Fruit fly (Drosophila melanogaster) whole organism: ENCODE data around the gene CSN1a.

Experiments used
- CG8478 ChIP-seq: fragments of >200 bp; optimal IDR thresholded peaks from 2 replicates; lab custom pipeline; 2018; ENCODE audit warnings: inconsistent platforms
- Dll ChIP-seq: fragments of >200 bp; optimal IDR thresholded peaks from 2 replicates; lab custom pipeline; 2017
- EcR ChIP-seq, 2 experiments: fragments of >200 bp; optimal IDR thresholded peaks; 2 replicates each; lab custom pipeline; 2017; ENCODE audit warnings: missing biosample characterization in 2 of 2, missing genetic modification characterization in 2 of 2, missing genetic modification reagents in 2 of 2
- pan ChIP-seq: fragments of >200 bp; optimal IDR thresholded peaks from 2 replicates; lab custom pipeline; 2017
- psq ChIP-seq: fragments of >200 bp; optimal IDR thresholded peaks from 2 replicates; lab custom pipeline; 2017
- usp ChIP-seq: fragments of >200 bp; optimal IDR thresholded peaks from 2 replicates; lab custom pipeline; 2017; ENCODE audit warnings: missing biosample characterization, missing genetic modification characterization, mixed read lengths

DNA sequence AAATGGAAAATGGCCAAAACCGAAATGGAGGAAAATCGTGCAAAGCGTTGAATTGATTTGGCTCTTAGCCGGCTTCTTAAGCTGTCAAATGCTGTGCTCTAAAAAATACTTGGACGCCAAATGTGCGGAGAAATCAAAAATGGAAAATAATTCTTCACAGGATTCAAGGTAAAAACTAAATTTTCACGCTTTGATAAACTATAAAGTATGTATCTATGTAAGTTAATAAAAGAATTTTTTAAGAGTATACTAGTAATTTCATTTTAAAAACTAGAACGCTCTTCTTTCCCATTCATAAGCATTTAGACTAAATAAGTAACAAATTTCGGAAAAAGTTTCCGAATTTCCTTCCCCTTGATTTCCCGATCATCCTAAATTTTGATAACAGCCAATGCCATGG lies at the start of gene CSN1a:
- TF ChIP-seq CG8478 (lab: Kevin White, UChicago) (no peak), psq (no peak), Dll (lab: Kevin White, UChicago) (no peak), pan (lab: Kevin White, UChicago) (no peak), usp (GFP tag; lab: Kevin White, UChicago) (no peak), EcR (GFP tag; optimal IDR thresholded peaks at IDR 0.05; lab: Kevin White, UChicago) (no peak)
